Worm (Caenorhabditis elegans): ENCODE data around the gene djr-1.2.

The djr-1.2 gene

ce11 chrV:4031319-4031718, 23.6 kb downstream of the djr-1.2 start, which contains the start of gene cyp-35A4:
cyp-35A4 (plus strand) TSS chrV:4031619.
- no peak for TF ChIP-seq unc-62 (GFP tag; optimal IDR thresholded peaks at IDR 0.05)

- TF ChIP-seq unc-62 (GFP tag; optimal IDR thresholded peaks at IDR 0.05), result no peak
Observed at ce11 chrV:4029627-4030026, 25.3 kb downstream of the djr-1.2 start.

- TF ChIP-seq unc-62 (GFP tag; optimal IDR thresholded peaks at IDR 0.05), result no peak
Observed at ce11 chrV:4024777-4025176, 30.1 kb downstream of the djr-1.2 start, which contains the start of gene K09D9.1. K09D9.1 (plus strand) TSS chrV:4025047.

DNA sequence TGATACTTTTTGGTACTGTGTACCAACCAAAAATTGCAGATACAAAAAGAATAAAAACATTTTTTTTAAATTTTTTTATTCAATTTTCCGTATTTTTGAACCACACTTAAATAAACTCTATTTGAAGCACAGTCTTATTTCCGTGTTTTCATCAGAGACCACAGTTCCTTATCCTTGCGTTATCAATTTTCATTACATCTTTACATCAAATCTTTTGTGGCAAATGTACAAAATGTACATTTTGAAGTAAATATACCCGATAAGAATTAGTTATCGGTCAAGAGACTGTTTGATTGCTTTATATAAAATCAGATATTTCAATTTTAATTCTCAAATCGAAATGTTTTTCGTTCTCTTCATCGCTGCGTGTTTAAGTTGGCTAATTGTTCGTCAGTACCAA, 32.6 kb downstream of the djr-1.2 start, which contains the start of gene cyp-35A3:
Gene cyp-35A3, plus strand, starts transcription at position 301 of the 400 bp plus-strand sequence.
- TF ChIP-seq unc-62 (GFP tag; optimal IDR thresholded peaks at IDR 0.05), result no peak

- TF ChIP-seq unc-62 (GFP tag; optimal IDR thresholded peaks at IDR 0.05), result no peak
Observed at ce11 chrV:4021776-4022175, 33.1 kb downstream of the djr-1.2 start, which contains the start of gene K09D9.14. K09D9.14 (minus strand) TSS chrV:4021876.

ce11 chrV:4019188-4019587, 35.7 kb downstream of the djr-1.2 start, which contains the start of gene K09D9.3:
K09D9.3 (plus strand) TSS chrV:4019488.
- TF ChIP-seq unc-62 (GFP tag; optimal IDR thresholded peaks at IDR 0.05), result no peak

- TF ChIP-seq unc-62 (GFP tag; optimal IDR thresholded peaks at IDR 0.05), result no peak
Observed at ce11 chrV:4018591-4018990, 36.3 kb downstream of the djr-1.2 start.

DNA sequence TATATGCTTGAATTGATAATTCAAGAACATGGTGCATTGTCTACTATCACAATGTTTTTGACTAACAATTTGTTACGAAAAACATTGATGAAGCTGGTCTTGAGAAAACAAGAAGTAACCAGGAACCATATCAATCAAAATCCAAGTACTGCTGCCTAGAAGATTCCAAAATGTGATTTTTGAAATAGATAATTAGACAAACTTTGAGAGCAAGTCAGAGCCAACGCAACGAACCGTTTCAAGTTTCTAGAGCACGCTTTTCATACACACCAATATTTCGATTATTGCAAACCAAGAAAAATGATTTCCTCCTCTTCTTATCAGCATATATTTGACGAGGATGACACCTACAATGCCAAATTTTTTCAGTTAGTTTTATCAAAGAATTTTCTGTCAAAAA, 38.1 kb downstream of the djr-1.2 start, which contains the start of gene srw-89:
Gene srw-89, plus strand, starts transcription at position 301 of the 400 bp plus-strand sequence.
- no peak for TF ChIP-seq unc-62 (GFP tag; optimal IDR thresholded peaks at IDR 0.05)

- TF ChIP-seq unc-62 (GFP tag; optimal IDR thresholded peaks at IDR 0.05), result no peak
Observed at ce11 chrV:4010170-4010569, 44.8 kb downstream of the djr-1.2 start, which contains the start of gene srh-4. srh-4 (plus strand) TSS chrV:4010470.

ce11 chrV:4007927-4008326, 47.0 kb downstream of the djr-1.2 start, which contains the start of gene srh-7:
srh-7 (plus strand) TSS chrV:4008227.
- TF ChIP-seq unc-62 (GFP tag; optimal IDR thresholded peaks at IDR 0.05), result no peak

DNA sequence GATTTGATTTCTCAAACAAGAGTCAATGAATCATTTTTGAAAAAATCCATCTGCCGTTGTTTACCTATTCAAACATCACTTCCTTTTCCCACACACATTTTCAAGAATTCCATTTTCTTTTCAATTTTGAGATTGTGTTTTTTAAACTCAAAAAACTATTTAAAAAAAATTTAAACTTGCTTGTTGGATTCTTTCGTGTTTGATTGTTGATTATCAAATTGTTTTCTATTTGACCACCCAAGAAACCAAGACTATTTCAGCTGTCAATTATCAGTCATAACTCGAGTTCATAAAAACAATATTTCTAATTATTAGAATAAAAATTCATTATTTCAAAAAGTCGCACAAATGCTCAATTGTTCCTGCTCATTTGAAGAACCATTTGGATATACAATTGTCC, 49.7 kb downstream of the djr-1.2 start, which contains the start of gene srh-8:
Gene srh-8, plus strand, starts transcription at position 301 of the 400 bp plus-strand sequence.
- TF ChIP-seq unc-62 (GFP tag; optimal IDR thresholded peaks at IDR 0.05), result no peak

DNA sequence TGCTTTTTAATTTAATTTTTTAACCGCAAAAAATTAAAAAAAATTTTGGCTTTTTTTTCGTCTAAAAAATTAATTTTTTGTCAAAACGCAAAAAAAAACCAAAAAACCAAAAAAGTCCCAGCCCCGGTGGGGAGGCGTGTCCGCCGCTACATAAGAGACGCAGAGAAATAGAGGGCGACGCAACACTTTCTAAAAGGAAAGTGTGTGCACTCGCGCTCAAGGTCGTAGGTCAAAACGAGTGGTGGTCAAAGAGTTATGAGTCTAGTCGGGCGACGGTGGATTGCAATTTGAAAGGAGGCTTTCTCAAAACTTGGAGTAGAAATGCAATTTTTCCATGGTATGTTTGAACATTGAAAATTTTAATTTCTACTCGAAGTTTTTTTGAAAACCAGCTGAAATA, 50.3 kb downstream of the djr-1.2 start:
- no peak for TF ChIP-seq unc-62 (GFP tag; optimal IDR thresholded peaks at IDR 0.05)
